Worm (Caenorhabditis elegans) whole organism, L2 larva: Measurements from ENCODE around the gene K02D3.1.

ENCODE experiments used
- C34F6.9 ChIP-seq: fragments of 150-350 bp; optimal IDR thresholded peaks from 2 replicates; lab custom pipeline; 2014; ENCODE audit warnings: missing biosample characterization, missing genetic modification characterization
- F13H6.1 ChIP-seq: sonication (generic microtip); optimal IDR thresholded peaks from 2 replicates; lab custom pipeline; 2016; ENCODE audit warnings: missing genetic modification characterization, missing compliant biosample characterization
- R02D3.7 ChIP-seq: fragments of 150-350 bp; optimal IDR thresholded peaks from 2 replicates; lab custom pipeline; 2014; ENCODE audit warnings: missing biosample characterization, missing genetic modification characterization
- Y55F3AM.14 ChIP-seq: fragments of 200-800 bp; sonication (Bioruptor generic); optimal IDR thresholded peaks from 2 replicates; lab custom pipeline; 2018; ENCODE audit warnings: mild to moderate bottlenecking, missing genetic modification characterization, missing compliant biosample characterization
- ZK546.5 ChIP-seq: sonication (generic microtip); optimal IDR thresholded peaks from 2 replicates; lab custom pipeline; 2017; ENCODE audit warnings: missing biosample characterization, missing genetic modification characterization
- alr-1 ChIP-seq: fragments of 150-350 bp; optimal IDR thresholded peaks from 2 replicates; lab custom pipeline; 2014; ENCODE audit warnings: missing biosample characterization, missing genetic modification characterization
- aly-2 ChIP-seq: fragments of 150-350 bp; optimal IDR thresholded peaks from 2 replicates; lab custom pipeline; 2014; ENCODE audit warnings: missing biosample characterization, missing genetic modification characterization
- blmp-1 ChIP-seq: sonication (generic microtip); optimal IDR thresholded peaks from 2 replicates; lab custom pipeline; 2017; ENCODE audit warnings: missing genetic modification characterization, mild to moderate bottlenecking, missing compliant biosample characterization, antibody characterized with exemption, moderate library complexity; ENCODE audit not compliant: insufficient read depth
- ceh-16 ChIP-seq: fragments of 150-350 bp; optimal IDR thresholded peaks from 2 replicates; lab custom pipeline; 2014; ENCODE audit warnings: missing biosample characterization, missing genetic modification characterization
- ceh-82 ChIP-seq: fragments of 150-350 bp; optimal IDR thresholded peaks from 2 replicates; lab custom pipeline; 2014; ENCODE audit warnings: missing biosample characterization, missing genetic modification characterization
- crh-2 ChIP-seq: sonication (generic microtip); optimal IDR thresholded peaks from 2 replicates; lab custom pipeline; 2017; ENCODE audit warnings: missing biosample characterization, missing genetic modification characterization
- dmd-4 ChIP-seq: sonication (generic microtip); optimal IDR thresholded peaks from 2 replicates; lab custom pipeline; 2017; ENCODE audit warnings: missing biosample characterization, missing genetic modification characterization
- egl-27 ChIP-seq: sonication (generic microtip); optimal IDR thresholded peaks from 3 replicates; lab custom pipeline; 2017; ENCODE audit warnings: missing biosample characterization, missing genetic modification reagents, missing genetic modification characterization
- elt-3 ChIP-seq: sonication (generic microtip); optimal IDR thresholded peaks from 2 replicates; lab custom pipeline; 2017; ENCODE audit warnings: missing biosample characterization, missing genetic modification characterization
- fos-1 ChIP-seq: fragments of 150-350 bp; optimal IDR thresholded peaks from 2 replicates; lab custom pipeline; 2014; ENCODE audit warnings: missing biosample characterization, missing genetic modification characterization
- gmeb-1 ChIP-seq: fragments of 150-350 bp; optimal IDR thresholded peaks from 2 replicates; lab custom pipeline; 2014; ENCODE audit warnings: missing biosample characterization, missing genetic modification characterization
- lin-13 ChIP-seq: fragments of 150-350 bp; optimal IDR thresholded peaks from 2 replicates; lab custom pipeline; 2014; ENCODE audit warnings: missing biosample characterization, missing genetic modification reagents, missing genetic modification characterization
- lin-39 ChIP-seq: fragments of 150-350 bp; optimal IDR thresholded peaks from 2 replicates; lab custom pipeline; 2014; ENCODE audit warnings: missing biosample characterization, missing genetic modification reagents, missing genetic modification characterization
- lsy-2 ChIP-seq, 2 experiments: fragments of 150-350 bp in 1 of 2; sonication (generic microtip) in 1 of 2; optimal IDR thresholded peaks; 2 replicates each; lab custom pipeline; 2014 to 2017; ENCODE audit warnings: missing biosample characterization in 2 of 2, missing genetic modification characterization in 2 of 2
- mab-5 ChIP-seq: fragments of 150-350 bp; optimal IDR thresholded peaks from 2 replicates; lab custom pipeline; 2014; ENCODE audit warnings: missing biosample characterization, missing genetic modification characterization
- mbf-1 ChIP-seq: sonication (generic microtip); optimal IDR thresholded peaks from 2 replicates; lab custom pipeline; 2017; ENCODE audit warnings: missing biosample characterization, missing genetic modification characterization
- mdl-1 ChIP-seq, 2 experiments: fragments of 150-350 bp in 1 of 2; sonication (generic microtip) in 1 of 2; optimal IDR thresholded peaks; 2 replicates each; lab custom pipeline; 2017; ENCODE audit warnings: missing biosample characterization in 2 of 2, missing genetic modification characterization in 2 of 2
- nhr-10 ChIP-seq: sonication (generic microtip); optimal IDR thresholded peaks from 2 replicates; lab custom pipeline; 2017; ENCODE audit warnings: missing biosample characterization, missing genetic modification characterization
- nhr-11 ChIP-seq: fragments of 150-350 bp; optimal IDR thresholded peaks from 2 replicates; lab custom pipeline; 2014; ENCODE audit warnings: missing biosample characterization, missing genetic modification characterization
- nhr-129 ChIP-seq: fragments of 150-350 bp; optimal IDR thresholded peaks from 2 replicates; lab custom pipeline; 2014; ENCODE audit warnings: missing biosample characterization, missing genetic modification characterization
- nhr-21 ChIP-seq: fragments of 150-350 bp; optimal IDR thresholded peaks from 2 replicates; lab custom pipeline; 2014; ENCODE audit warnings: missing biosample characterization, missing genetic modification characterization
- nhr-237 ChIP-seq: fragments of 150-350 bp; optimal IDR thresholded peaks from 2 replicates; lab custom pipeline; 2014; ENCODE audit warnings: missing biosample characterization, missing genetic modification characterization
- nhr-25 ChIP-seq: fragments of 150-350 bp; sonication (generic microtip); optimal IDR thresholded peaks from 3 replicates; lab custom pipeline; 2014; ENCODE audit warnings: missing biosample characterization, missing genetic modification characterization
- nhr-6 ChIP-seq: fragments of 150-350 bp; optimal IDR thresholded peaks from 2 replicates; lab custom pipeline; 2014; ENCODE audit warnings: missing biosample characterization, missing genetic modification characterization
- nhr-77 ChIP-seq: fragments of 150-350 bp; optimal IDR thresholded peaks from 2 replicates; lab custom pipeline; 2014; ENCODE audit warnings: missing biosample characterization, missing genetic modification characterization
- peb-1 ChIP-seq: fragments of 150-350 bp; optimal IDR thresholded peaks from 2 replicates; lab custom pipeline; 2014; ENCODE audit warnings: missing biosample characterization, missing genetic modification characterization
- sem-4 ChIP-seq: fragments of 150-350 bp; optimal IDR thresholded peaks from 2 replicates; lab custom pipeline; 2014; ENCODE audit warnings: missing biosample characterization, missing genetic modification reagents, missing genetic modification characterization
- sma-3 ChIP-seq: sonication (generic microtip); optimal IDR thresholded peaks from 2 replicates; lab custom pipeline; 2016; ENCODE audit warnings: missing genetic modification reagents, missing genetic modification characterization, missing compliant biosample characterization
- sma-9 ChIP-seq, 2 experiments: fragments of 150-350 bp in 1 of 2; sonication (generic microtip) in 1 of 2; optimal IDR thresholded peaks; 2 replicates each; lab custom pipeline; 2014 to 2016; ENCODE audit warnings: missing genetic modification characterization in 2 of 2, mild to moderate bottlenecking in 1 of 2, missing biosample characterization in 1 of 2, missing compliant biosample characterization in 1 of 2, missing genetic modification reagents in 1 of 2, moderate library complexity in 1 of 2
- snpc-4 ChIP-seq: fragments of 150-350 bp; optimal IDR thresholded peaks from 2 replicates; lab custom pipeline; 2014; ENCODE audit warnings: missing biosample characterization, missing genetic modification characterization
- unc-39 ChIP-seq: fragments of 150-350 bp; optimal IDR thresholded peaks from 2 replicates; lab custom pipeline; 2014; ENCODE audit warnings: missing biosample characterization, missing genetic modification characterization
- unc-55 ChIP-seq: fragments of 150-350 bp; sonication (generic microtip); optimal IDR thresholded peaks from 3 replicates; lab custom pipeline; 2014; ENCODE audit warnings: missing biosample characterization, missing genetic modification reagents, missing genetic modification characterization
- unc-62 ChIP-seq: fragments of 150-350 bp; optimal IDR thresholded peaks from 2 replicates; lab custom pipeline; 2014; ENCODE audit warnings: missing biosample characterization, missing genetic modification reagents, missing genetic modification characterization
- zag-1 ChIP-seq: fragments of 150-350 bp; optimal IDR thresholded peaks from 2 replicates; lab custom pipeline; 2014; ENCODE audit warnings: missing biosample characterization, missing genetic modification characterization
- ztf-1 ChIP-seq: fragments of 200-800 bp; sonication (Bioruptor generic); conservative IDR thresholded peaks from 2 replicates; pipeline ENCODE4 v1.3.6; 2022; ENCODE audit warnings: missing genetic modification characterization, missing compliant biosample characterization
- ztf-11 ChIP-seq: sonication (generic microtip); optimal IDR thresholded peaks from 2 replicates; lab custom pipeline; 2017; ENCODE audit warnings: missing biosample characterization, missing genetic modification characterization
- ztf-4 ChIP-seq: fragments of 150-350 bp; optimal IDR thresholded peaks from 2 replicates; lab custom pipeline; 2014; ENCODE audit warnings: missing biosample characterization, missing genetic modification characterization

K02D3.1 gene

ce11 chrX:13706607-13707006 is at the start of gene K02D3.1:
Gene K02D3.1, plus strand, starts transcription at chrX:13706907.
- no peak for TF ChIP-seq snpc-4 (tag; lab: Kevin White, UChicago)
- TF ChIP-seq blmp-1, result no peak
- TF ChIP-seq R02D3.7 (tag; lab: Kevin White, UChicago), result no peak
- TF ChIP-seq nhr-21 (tag; lab: Kevin White, UChicago), result no peak
- TF ChIP-seq Y55F3AM.14 (GFP tag; lab: Kevin White, UChicago), result no peak
- no peak for TF ChIP-seq aly-2
- TF ChIP-seq alr-1, result no peak
- TF ChIP-seq fos-1 (tag; lab: Kevin White, UChicago), result no peak
- TF ChIP-seq mab-5, result no peak
- TF ChIP-seq lsy-2 (tag; optimal IDR thresholded peaks at IDR 0.05; lab: Kevin White, UChicago), result no peak
- no peak for TF ChIP-seq egl-27 (tag; lab: Kevin White, UChicago)
- no peak for TF ChIP-seq nhr-10 (tag; lab: Kevin White, UChicago)
- TF ChIP-seq unc-62 (GFP tag; lab: Kevin White, UChicago), result no peak
- TF ChIP-seq unc-39 (tag; lab: Kevin White, UChicago), result no peak
- no peak for TF ChIP-seq lin-13 (GFP tag; lab: Kevin White, UChicago)
- TF ChIP-seq ceh-82 (tag; lab: Kevin White, UChicago), result no peak
- TF ChIP-seq ztf-11, result no peak
- TF ChIP-seq, all 48 proteins: peak for 0

- TF ChIP-seq peb-1 (tag; lab: Kevin White, UChicago) (no peak), nhr-25 (tag; lab: Kevin White, UChicago) (no peak), lin-13 (GFP tag; lab: Kevin White, UChicago) (no peak), nhr-11 (tag; lab: Kevin White, UChicago) (no peak), sem-4 (tag; lab: Kevin White, UChicago) (no peak), egl-27 (tag; lab: Kevin White, UChicago) (no peak), unc-39 (tag; lab: Kevin White, UChicago) (no peak), dmd-4 (tag; lab: Kevin White, UChicago) (no peak), ZK546.5 (tag; lab: Kevin White, UChicago) (no peak), fos-1 (tag; lab: Kevin White, UChicago) (no peak)
These were observed 46.5 kb upstream of the K02D3.1 start, which contains the start of gene C04A11.1 for ce11 chrX:13660206-13660605. Gene C04A11.1, plus strand, starts transcription at chrX:13660506.

- TF ChIP-seq ztf-4 (tag; lab: Kevin White, UChicago) (no peak), zag-1 (tag; lab: Kevin White, UChicago) (no peak), sem-4 (tag; lab: Kevin White, UChicago) (no peak), sma-3 (GFP tag; lab: Kevin White, UChicago) (peak; percentile 28), gmeb-1 (no peak), nhr-129 (tag; lab: Kevin White, UChicago) (peak; percentile 23), ztf-1 (no peak), nhr-25 (tag; lab: Kevin White, UChicago) (peak; percentile 61), nhr-21 (tag; lab: Kevin White, UChicago) (peak; percentile 38), crh-2 (tag; lab: Kevin White, UChicago) (no peak), C34F6.9 (tag; lab: Kevin White, UChicago) (no peak), blmp-1 (peak; percentile 36), nhr-11 (tag; lab: Kevin White, UChicago) (no peak), mbf-1 (tag; lab: Kevin White, UChicago) (no peak), aly-2 (no peak), lsy-2 (tag; optimal IDR thresholded peaks at IDR 0.05; lab: Kevin White, UChicago) (no peak), sma-9 (GFP tag; optimal IDR thresholded peaks at IDR 0.05; lab: Kevin White, UChicago) (peak; percentile 80), sma-9 (tag; optimal IDR thresholded peaks at IDR 0.05; lab: Kevin White, UChicago) (no peak), F13H6.1 (tag; lab: Kevin White, UChicago) (no peak)
These were observed 42.8 kb upstream of the K02D3.1 start, which contains the start of gene C04A11.5 for ce11 chrX:13663641-13664633. Gene C04A11.5, plus strand, starts transcription at chrX:13664583.

ce11 chrX:13665447-13665846 is 41.3 kb upstream of the K02D3.1 start:
- no peak for TF ChIP-seq nhr-25 (tag; lab: Kevin White, UChicago)
- no peak for TF ChIP-seq nhr-237
- peak; percentile 95 for TF ChIP-seq nhr-129 (tag; lab: Kevin White, UChicago)
- no peak for TF ChIP-seq alr-1
- no peak for TF ChIP-seq ZK546.5 (tag; lab: Kevin White, UChicago)
- peak; percentile 85 for TF ChIP-seq crh-2 (tag; lab: Kevin White, UChicago)
- no peak for TF ChIP-seq dmd-4 (tag; lab: Kevin White, UChicago)
- TF ChIP-seq mdl-1 (tag; optimal IDR thresholded peaks at IDR 0.05; lab: Kevin White, UChicago), result peak in 1 of 2 experiments; percentile 2
- TF ChIP-seq sma-3 (GFP tag; lab: Kevin White, UChicago), result peak; percentile 86
- peak; percentile 69 for TF ChIP-seq unc-55
- TF ChIP-seq fos-1 (tag; lab: Kevin White, UChicago), result peak; percentile 65
- no peak for TF ChIP-seq R02D3.7 (tag; lab: Kevin White, UChicago)
- TF ChIP-seq ztf-4 (tag; lab: Kevin White, UChicago), result peak; percentile 21
- no peak for TF ChIP-seq elt-3 (tag; lab: Kevin White, UChicago)
- TF ChIP-seq mbf-1 (tag; lab: Kevin White, UChicago), result no peak
- TF ChIP-seq ceh-16 (tag; lab: Kevin White, UChicago), result peak; percentile 14
- TF ChIP-seq nhr-6 (tag; lab: Kevin White, UChicago), result peak; percentile 60
- TF ChIP-seq nhr-77 (tag; lab: Kevin White, UChicago), result peak; percentile 20
- TF ChIP-seq lin-39 (tag; lab: Kevin White, UChicago), result peak; percentile 23
- peak; percentile 18 for TF ChIP-seq ceh-82 (tag; lab: Kevin White, UChicago)
- TF ChIP-seq C34F6.9 (tag; lab: Kevin White, UChicago), result peak; percentile 79
